Fruit fly (Drosophila melanogaster) whole organism, embryonic: Measurements from ENCODE around the gene Rad17.
A peak's percentile ranks its signal among the peaks of the same experiment; 100 is the strongest.

Source experiments
- Atf3 ChIP-seq: fragments of 200-800 bp; sonication (Bioruptor generic); optimal IDR thresholded peaks from 3 replicates; lab custom pipeline; 2016; ENCODE audit warnings: missing biosample characterization, missing genetic modification characterization
- B-H2 ChIP-seq: fragments of 200-800 bp; sonication (Bioruptor generic); optimal IDR thresholded peaks from 2 replicates; lab custom pipeline; 2018; ENCODE audit warnings: missing biosample characterization, mild to moderate bottlenecking, missing genetic modification characterization
- CG10147 ChIP-seq: fragments of 200-800 bp; sonication (Bioruptor generic); optimal IDR thresholded peaks from 2 replicates; lab custom pipeline; 2019; ENCODE audit warnings: missing biosample characterization, mild to moderate bottlenecking, missing genetic modification characterization, moderate library complexity
- CG11696 ChIP-seq: fragments of 200-800 bp; sonication (Bioruptor generic); IDR thresholded peaks from 2 replicates; pipeline ENCODE4 v1.3.6; 2022; ENCODE audit warnings: missing biosample characterization, missing genetic modification characterization
- CG12236 ChIP-seq: fragments of 200-800 bp; sonication (Bioruptor generic); optimal IDR thresholded peaks from 2 replicates; lab custom pipeline; 2016; ENCODE audit warnings: missing biosample characterization, missing genetic modification characterization
- CG12299 ChIP-seq: fragments of 200-800 bp; sonication (Bioruptor generic); optimal IDR thresholded peaks from 2 replicates; lab custom pipeline; 2018; ENCODE audit warnings: missing biosample characterization, mild to moderate bottlenecking, missing genetic modification characterization
- CG12769 ChIP-seq: fragments of 200-800 bp; sonication (Bioruptor generic); optimal IDR thresholded peaks from 2 replicates; lab custom pipeline; 2019; ENCODE audit warnings: missing biosample characterization, mild to moderate bottlenecking, missing genetic modification characterization, moderate library complexity
- CG13287 ChIP-seq: fragments of 200-800 bp; sonication (Bioruptor generic); IDR thresholded peaks from 2 replicates; pipeline ENCODE4 v1.3.6; 2022; ENCODE audit warnings: missing biosample characterization, missing genetic modification characterization; ENCODE audit not compliant: partially characterized antibody
- CG13894 ChIP-seq: fragments of 200-800 bp; sonication (Bioruptor generic); optimal IDR thresholded peaks from 3 replicates; lab custom pipeline; 2018; ENCODE audit warnings: missing biosample characterization, mild to moderate bottlenecking, missing genetic modification characterization, moderate library complexity
- CG16779 ChIP-seq: fragments of 200-800 bp; sonication (Bioruptor generic); IDR thresholded peaks from 2 replicates; pipeline ENCODE4 v1.3.6; 2022; ENCODE audit warnings: missing biosample characterization, missing genetic modification characterization
- CG17328 ChIP-seq: fragments of 200-800 bp; sonication (Bioruptor generic); IDR thresholded peaks from 2 replicates; pipeline ENCODE4 v1.3.6; 2022; ENCODE audit warnings: missing biosample characterization, missing genetic modification characterization
- CG17829 ChIP-seq: fragments of 200-800 bp; optimal IDR thresholded peaks from 2 replicates; lab custom pipeline; 2019; ENCODE audit warnings: missing biosample characterization, mild to moderate bottlenecking, missing genetic modification characterization, moderate library complexity
- CG17912 ChIP-seq: fragments of 200-800 bp; sonication (Bioruptor generic); optimal IDR thresholded peaks from 2 replicates; lab custom pipeline; 2018; ENCODE audit warnings: missing biosample characterization, mild to moderate bottlenecking, missing genetic modification characterization
- CG2116 ChIP-seq: fragments of 200-800 bp; sonication (Bioruptor generic); optimal IDR thresholded peaks from 3 replicates; lab custom pipeline; 2018; ENCODE audit warnings: missing biosample characterization, mild to moderate bottlenecking, missing genetic modification characterization
- CG31365 ChIP-seq: fragments of 200-800 bp; sonication (Bioruptor generic); optimal IDR thresholded peaks from 2 replicates; lab custom pipeline; 2018; ENCODE audit warnings: missing biosample characterization, mild to moderate bottlenecking, missing genetic modification characterization
- CG3838 ChIP-seq: fragments of 200-800 bp; sonication (Bioruptor generic); optimal IDR thresholded peaks from 3 replicates; lab custom pipeline; 2016; ENCODE audit warnings: missing biosample characterization, missing genetic modification characterization
- CG6689 ChIP-seq: fragments of 200-800 bp; sonication (Bioruptor generic); IDR thresholded peaks from 2 replicates; pipeline ENCODE4 v1.3.6; 2022; ENCODE audit warnings: missing biosample characterization, missing genetic modification characterization
- CG7357 ChIP-seq: fragments of 200-800 bp; sonication (Bioruptor generic); IDR thresholded peaks from 3 replicates; pipeline ENCODE4 v1.3.6; 2022; ENCODE audit warnings: missing biosample characterization, missing genetic modification characterization
- CG7963 ChIP-seq: fragments of 200-800 bp; sonication (Bioruptor generic); IDR thresholded peaks from 3 replicates; pipeline ENCODE4 v1.3.6; 2022; ENCODE audit warnings: missing biosample characterization, missing genetic modification characterization; ENCODE audit not compliant: partially characterized antibody
- CG9797 ChIP-seq: fragments of 200-800 bp; sonication (Bioruptor generic); optimal IDR thresholded peaks from 3 replicates; lab custom pipeline; 2018; ENCODE audit warnings: missing biosample characterization, mild to moderate bottlenecking, missing genetic modification characterization
- CG9876 ChIP-seq: fragments of 200-800 bp; sonication (Bioruptor generic); optimal IDR thresholded peaks from 2 replicates; lab custom pipeline; 2016; ENCODE audit warnings: missing biosample characterization, missing genetic modification characterization
- D ChIP-seq, 2 experiments: fragments of 200-800 bp in 1 of 2; fragments of >200 bp in 1 of 2; sonication (Bioruptor generic) in 1 of 2; optimal IDR thresholded peaks; 2 replicates in 1 of 2; 3 replicates in 1 of 2; lab custom pipeline; 2017; ENCODE audit warnings: mild to moderate bottlenecking in 1 of 2, missing biosample characterization in 1 of 2, missing genetic modification characterization in 1 of 2, missing genetic modification reagents in 1 of 2
- D19B ChIP-seq: fragments of 200-800 bp; sonication (Bioruptor generic); optimal IDR thresholded peaks from 2 replicates; lab custom pipeline; 2017; ENCODE audit warnings: missing biosample characterization, mild to moderate bottlenecking, missing genetic modification characterization
- Dfd ChIP-seq, 2 experiments: fragments of >200 bp; optimal IDR thresholded peaks; 2 replicates each; lab custom pipeline; 2017; ENCODE audit warnings: missing biosample characterization in 2 of 2, missing genetic modification characterization in 2 of 2
- Drgx ChIP-seq: fragments of 200-800 bp; sonication (Bioruptor generic); IDR thresholded peaks from 2 replicates; pipeline ENCODE4 v1.3.6; 2022; ENCODE audit warnings: missing biosample characterization, missing genetic modification characterization
- Ets97D ChIP-seq: fragments of 200-800 bp; sonication (Bioruptor generic); optimal IDR thresholded peaks from 3 replicates; lab custom pipeline; 2016; ENCODE audit warnings: missing biosample characterization, missing genetic modification characterization
- Hey ChIP-seq: fragments of 200-800 bp; sonication (Bioruptor generic); optimal IDR thresholded peaks from 3 replicates; lab custom pipeline; 2018; ENCODE audit warnings: missing biosample characterization, mild to moderate bottlenecking, missing genetic modification characterization
- Hsf ChIP-seq: fragments of 200-800 bp; sonication (Bioruptor generic); optimal IDR thresholded peaks from 3 replicates; lab custom pipeline; 2016; ENCODE audit warnings: missing biosample characterization, missing genetic modification characterization
- Lhr ChIP-seq: fragments of 200-800 bp; sonication (Bioruptor generic); optimal IDR thresholded peaks from 3 replicates; lab custom pipeline; 2017; ENCODE audit warnings: mild to moderate bottlenecking, missing biosample characterization, missing genetic modification reagents, missing genetic modification characterization
- Mrtf ChIP-seq: fragments of 200-800 bp; sonication (Bioruptor generic); IDR thresholded peaks from 3 replicates; pipeline ENCODE4 v1.3.6; 2022; ENCODE audit warnings: missing biosample characterization, missing genetic modification characterization
- Ravus ChIP-seq: fragments of 200-800 bp; sonication (Bioruptor generic); IDR thresholded peaks from 2 replicates; pipeline ENCODE4 v1.3.6; 2022; ENCODE audit warnings: missing biosample characterization, missing genetic modification characterization
- Scr ChIP-seq: fragments of 200-800 bp; sonication (Bioruptor generic); IDR thresholded peaks from 2 replicates; pipeline ENCODE4 v1.3.6; 2022; ENCODE audit warnings: missing biosample characterization, missing genetic modification characterization; ENCODE audit not compliant: partially characterized antibody
- Sin3A ChIP-seq: fragments of >200 bp; optimal IDR thresholded peaks from 2 replicates; lab custom pipeline; 2018
- crol ChIP-seq: fragments of 200-800 bp; sonication (Bioruptor generic); IDR thresholded peaks from 2 replicates; pipeline ENCODE4 v1.3.6; 2022; ENCODE audit warnings: missing biosample characterization, missing genetic modification characterization
- esg ChIP-seq: fragments of 200-800 bp; sonication (Bioruptor generic); conservative IDR thresholded peaks from 2 replicates; pipeline ENCODE4 v1.3.6; 2022; ENCODE audit warnings: missing biosample characterization, missing genetic modification characterization
- fd3F ChIP-seq: fragments of 200-800 bp; sonication (Bioruptor generic); optimal IDR thresholded peaks from 2 replicates; lab custom pipeline; 2018; ENCODE audit warnings: missing biosample characterization, mild to moderate bottlenecking, missing genetic modification characterization, moderate library complexity
- gce ChIP-seq: fragments of 200-800 bp; sonication (Bioruptor generic); IDR thresholded peaks from 3 replicates; pipeline ENCODE4 v1.3.6; 2022; ENCODE audit warnings: missing biosample characterization, missing genetic modification characterization
- hbn ChIP-seq: fragments of 200-800 bp; sonication (Bioruptor generic); IDR thresholded peaks from 2 replicates; pipeline ENCODE4 v1.3.6; 2022; ENCODE audit warnings: missing biosample characterization, missing genetic modification characterization; ENCODE audit not compliant: partially characterized antibody
- klu ChIP-seq: fragments of 200-800 bp; sonication (Bioruptor generic); IDR thresholded peaks from 2 replicates; pipeline ENCODE4 v1.3.6; 2022; ENCODE audit warnings: missing biosample characterization, missing genetic modification characterization
- lmd ChIP-seq: fragments of 200-800 bp; sonication (Bioruptor generic); IDR thresholded peaks from 2 replicates; pipeline ENCODE4 v1.3.6; 2022; ENCODE audit warnings: missing biosample characterization, missing genetic modification characterization
- nau ChIP-seq: fragments of 200-800 bp; sonication (Bioruptor generic); optimal IDR thresholded peaks from 3 replicates; lab custom pipeline; 2017; ENCODE audit warnings: missing biosample characterization, mild to moderate bottlenecking, missing genetic modification characterization, missing genetic modification reagents
- scrt ChIP-seq: fragments of 200-800 bp; sonication (Bioruptor generic); optimal IDR thresholded peaks from 2 replicates; lab custom pipeline; 2018; ENCODE audit warnings: missing biosample characterization, mild to moderate bottlenecking, missing genetic modification characterization, moderate library complexity
- sna ChIP-seq: fragments of 200-800 bp; sonication (Bioruptor generic); IDR thresholded peaks from 2 replicates; pipeline ENCODE4 v1.3.6; 2022; ENCODE audit warnings: missing biosample characterization, missing genetic modification characterization; ENCODE audit not compliant: partially characterized antibody
- tap ChIP-seq: fragments of 200-800 bp; optimal IDR thresholded peaks from 3 replicates; lab custom pipeline; 2019; ENCODE audit warnings: missing biosample characterization, mild to moderate bottlenecking, missing genetic modification characterization, moderate library complexity
- tin ChIP-seq: fragments of 200-800 bp; sonication (Bioruptor generic); optimal IDR thresholded peaks from 3 replicates; lab custom pipeline; 2016; ENCODE audit warnings: missing biosample characterization, missing genetic modification characterization
- wor ChIP-seq: fragments of 200-800 bp; sonication (Bioruptor generic); IDR thresholded peaks from 2 replicates; pipeline ENCODE4 v1.3.6; 2022; ENCODE audit warnings: missing biosample characterization, missing genetic modification characterization
- zfh1 ChIP-seq: fragments of 200-800 bp; sonication (Bioruptor generic); IDR thresholded peaks from 3 replicates; pipeline ENCODE4 v1.3.6; 2022; ENCODE audit warnings: missing biosample characterization, missing genetic modification characterization

The Rad17 gene

DNA sequence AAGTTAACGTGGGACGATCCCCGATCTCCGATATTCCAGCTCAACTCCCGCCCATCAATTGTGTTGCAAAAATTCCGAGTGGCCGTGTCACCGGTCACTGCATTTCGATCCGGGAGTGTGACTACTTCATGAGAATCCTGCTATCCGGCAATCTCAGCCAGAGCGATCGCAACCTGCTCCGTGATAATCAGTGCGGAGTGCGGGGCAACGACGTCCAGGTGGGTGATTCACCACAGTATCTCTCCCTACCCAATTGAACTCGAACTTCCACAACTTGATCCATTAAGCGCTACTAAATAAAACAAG, 5.4 kb downstream of the Rad17 start:
- TF ChIP-seq CG16779 (GFP tag; lab: Robert Waterston, UW) (peak; percentile 10; the same call in 1 of the 2 replicates), tin (GFP tag; lab: Kevin White, UChicago) (no peak)

DNA sequence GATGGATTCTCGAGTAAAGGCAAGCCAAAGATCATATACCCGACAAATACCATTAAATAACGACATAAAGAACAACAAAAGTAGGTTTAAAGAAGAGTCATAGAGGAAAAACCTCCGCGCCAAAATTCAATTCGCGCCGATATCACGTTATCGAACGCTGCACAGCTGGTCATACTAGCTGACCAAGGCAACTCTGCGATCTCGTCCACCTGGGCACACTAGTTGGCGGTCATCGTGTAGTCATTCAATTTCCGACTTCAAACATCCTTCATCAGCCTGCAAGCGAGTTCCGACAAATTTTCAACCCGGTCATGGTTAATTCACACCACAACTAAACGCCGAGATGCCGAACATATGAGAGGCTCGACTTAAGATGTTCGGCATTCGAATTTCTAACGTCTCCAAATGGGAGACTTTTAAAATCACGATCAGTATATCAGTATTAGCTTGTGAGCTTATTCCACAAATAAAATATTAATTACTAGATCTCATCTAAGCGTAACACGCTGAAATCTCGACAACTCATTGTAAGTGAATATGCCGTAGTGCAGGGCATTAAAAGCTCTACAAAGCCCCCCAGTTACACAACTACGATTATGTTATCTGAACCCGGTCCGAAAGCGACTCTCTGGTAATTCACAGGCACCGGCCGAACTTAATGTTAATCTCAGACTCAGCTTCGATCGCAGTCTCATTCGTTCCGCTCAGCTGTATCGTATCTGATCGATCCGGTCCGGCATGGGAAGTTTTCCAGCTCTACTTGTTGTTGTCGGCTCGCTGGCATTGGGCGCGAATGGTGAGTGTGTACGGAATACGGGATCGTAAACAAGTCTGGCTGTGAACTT, 6.0 kb downstream of the Rad17 start, which contains the start of gene CG3505:
Gene CG3505 (plus strand): TSS at position 688 of the 845 bp plus-strand sequence.
- no peak for TF ChIP-seq klu (GFP tag; lab: Robert Waterston, UW)
- TF ChIP-seq Atf3, result no peak
- no peak for TF ChIP-seq CG7357
- no peak for TF ChIP-seq wor (GFP tag; lab: Robert Waterston, UW)
- TF ChIP-seq Mrtf (GFP tag; lab: Robert Waterston, UW), result no peak
- TF ChIP-seq CG31365 (tag; lab: Kevin White, UChicago), result peak; percentile 6
- no peak for TF ChIP-seq sna (GFP tag; lab: Robert Waterston, UW)
- peak; percentile 87 for TF ChIP-seq CG12769
- peak; percentile 63 for TF ChIP-seq Sin3A (lab: Kevin White, UChicago)
- TF ChIP-seq CG10147 (GFP tag; lab: Kevin White, UChicago), result peak; percentile 24
- no peak for TF ChIP-seq Ravus (GFP tag; lab: Robert Waterston, UW)
- no peak for TF ChIP-seq D (optimal IDR thresholded peaks at IDR 0.05; lab: Kevin White, UChicago)
- no peak for TF ChIP-seq D (GFP tag; optimal IDR thresholded peaks at IDR 0.05; lab: Kevin White, UChicago)
- TF ChIP-seq CG17912, result no peak
- TF ChIP-seq crol (GFP tag; lab: Robert Waterston, UW), result no peak
- TF ChIP-seq CG3838 (GFP tag; lab: Kevin White, UChicago), result no peak
- no peak for TF ChIP-seq Hey (tag; lab: Kevin White, UChicago)
- TF ChIP-seq hbn (GFP tag; lab: Robert Waterston, UW), result peak; percentile 38; the same call in 1 of the 2 replicates
- no peak for TF ChIP-seq Hsf (GFP tag; lab: Kevin White, UChicago)
- peak; percentile 12 for TF ChIP-seq fd3F (GFP tag; lab: Kevin White, UChicago)
- peak; percentile 61 for TF ChIP-seq Lhr (GFP tag; lab: Kevin White, UChicago)
- TF ChIP-seq CG12236, result no peak
- TF ChIP-seq nau (GFP tag; lab: Kevin White, UChicago), result no peak
- no peak for TF ChIP-seq Dfd (GFP tag; optimal IDR thresholded peaks at IDR 0.05; lab: Kevin White, UChicago)
- TF ChIP-seq CG11696 (GFP tag; lab: Robert Waterston, UW), result no peak
- TF ChIP-seq CG12299 (tag; lab: Kevin White, UChicago), result peak; percentile 2
- peak; percentile 45; the same call in 1 of the 3 replicates for TF ChIP-seq zfh1
- TF ChIP-seq gce (GFP tag; lab: Robert Waterston, UW), result no peak
- peak; percentile 83 for TF ChIP-seq Ets97D (GFP tag; lab: Kevin White, UChicago)
- no peak for TF ChIP-seq CG6689
- no peak for TF ChIP-seq tap (tag; lab: Kevin White, UChicago)
- peak; percentile 14; the same call in 1 of the 2 replicates for TF ChIP-seq lmd (GFP tag; lab: Robert Waterston, UW)
- TF ChIP-seq Drgx (GFP tag; lab: Robert Waterston, UW), result peak; percentile 64; the same call in 1 of the 2 replicates
- TF ChIP-seq D19B (GFP tag; lab: Kevin White, UChicago), result no peak
- TF ChIP-seq esg (GFP tag; lab: Robert Waterston, UW), result no peak
- TF ChIP-seq CG17328 (GFP tag; lab: Robert Waterston, UW), result no peak
- peak; percentile 96 for TF ChIP-seq CG9797 (GFP tag; lab: Kevin White, UChicago)
- TF ChIP-seq CG2116 (GFP tag; lab: Kevin White, UChicago), result peak; percentile 100
- TF ChIP-seq CG13894 (tag; lab: Kevin White, UChicago), result peak; percentile 95
- TF ChIP-seq Scr, result no peak
- no peak for TF ChIP-seq CG17829 (tag; lab: Kevin White, UChicago)
- TF ChIP-seq scrt, result no peak
- peak; percentile 50 for TF ChIP-seq CG13287
- no peak for TF ChIP-seq CG9876
- no peak for TF ChIP-seq B-H2 (GFP tag; lab: Kevin White, UChicago)
- 0 out of 3 replicates have a peak, but pooled peaks have one; percentile 37 for TF ChIP-seq CG7963
